Worm (Caenorhabditis elegans): ENCODE measurements around the gene C02D5.4.

ce11 chrIII:8504176-8504763, 47.7 kb upstream of the C02D5.4 start:
- TF ChIP-seq flt-1 (GFP tag; IDR thresholded peaks at IDR 0.05) = no peak
- no peak for TF ChIP-seq ztf-23 (GFP tag; IDR thresholded peaks at IDR 0.05)

Measured in whole organism, midembryonic.